Worm (Caenorhabditis elegans): ENCODE measurements around the gene CC8.2.

Gene CC8.2

DNA sequence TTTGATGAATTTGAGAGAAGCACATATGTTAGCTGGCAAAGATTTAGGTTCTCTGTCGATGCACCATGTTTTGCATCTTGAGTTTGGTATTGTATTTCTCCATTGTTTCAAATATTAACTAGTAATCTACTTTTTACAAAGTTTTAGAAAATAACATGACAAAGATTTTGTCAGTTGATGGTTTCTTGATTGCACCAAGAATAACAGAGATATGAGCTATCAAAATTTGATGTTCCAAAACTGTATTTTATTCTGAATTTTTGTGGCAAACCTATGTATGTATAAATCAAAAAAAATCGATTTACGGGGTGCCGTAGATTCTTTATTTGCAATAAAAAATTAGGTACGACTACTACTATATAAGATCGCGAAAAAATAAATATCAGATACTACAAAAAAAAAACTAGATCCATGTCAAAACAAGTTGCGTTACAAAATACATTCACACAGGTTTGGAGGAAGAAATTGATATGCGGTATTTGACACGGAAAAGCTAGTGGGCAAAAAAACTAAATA, 3.6 kb downstream of the CC8.2 start:
- TF ChIP-seq hmg-4 (GFP tag; optimal IDR thresholded peaks at IDR 0.05): no peak
- no peak for TF ChIP-seq flt-1 (GFP tag; IDR thresholded peaks at IDR 0.05)
- TF ChIP-seq aly-1 (tag; optimal IDR thresholded peaks at IDR 0.05): no peak
- TF ChIP-seq scrt-1 (GFP tag; IDR thresholded peaks at IDR 0.05): no peak
- no peak for TF ChIP-seq F13C5.2 (tag; optimal IDR thresholded peaks at IDR 0.05)
- no peak for TF ChIP-seq ets-7 (tag; optimal IDR thresholded peaks at IDR 0.05)
- no peak for TF ChIP-seq pes-1 (GFP tag; IDR thresholded peaks at IDR 0.05)

DNA sequence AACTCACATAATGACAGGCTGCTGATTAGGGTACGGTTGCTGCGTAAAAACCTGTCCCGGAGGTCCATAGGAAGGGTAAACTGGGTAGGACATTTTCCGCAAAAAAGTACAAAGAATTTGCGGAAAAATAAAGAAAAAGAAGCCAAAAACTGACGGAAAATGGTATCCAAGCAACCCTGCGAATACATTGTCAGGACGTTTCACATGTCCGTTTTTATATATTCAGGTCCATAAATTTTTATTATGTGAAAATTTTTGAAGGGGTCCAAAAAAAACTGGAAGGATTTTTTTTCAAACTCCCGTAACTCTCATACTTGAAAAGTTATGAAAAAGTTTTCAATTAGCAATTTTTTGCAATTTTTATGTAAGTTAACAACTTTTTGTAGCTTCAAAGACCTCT, 6.3 kb downstream of the CC8.2 start, which contains the start of gene CC8.3:
CC8.3 (minus strand) TSS at position 101 of the 400 bp plus-strand sequence.
- TF ChIP-seq hmg-4 (GFP tag; optimal IDR thresholded peaks at IDR 0.05) (no peak), ceh-13 (GFP tag; optimal IDR thresholded peaks at IDR 0.05) (no peak), aly-1 (tag; optimal IDR thresholded peaks at IDR 0.05) (no peak), hnd-1 (tag; optimal IDR thresholded peaks at IDR 0.05) (no peak), sea-1 (GFP tag; conservative IDR thresholded peaks at IDR 0.05) (no peak), ets-7 (tag; optimal IDR thresholded peaks at IDR 0.05) (no peak), tra-4 (tag; optimal IDR thresholded peaks at IDR 0.05) (no peak), scrt-1 (GFP tag; IDR thresholded peaks at IDR 0.05) (no peak), F13C5.2 (tag; optimal IDR thresholded peaks at IDR 0.05) (no peak), tbx-37 (GFP tag; conservative IDR thresholded peaks at IDR 0.05) (no peak), pes-1 (GFP tag; IDR thresholded peaks at IDR 0.05) (no peak), B0310.2 (tag; optimal IDR thresholded peaks at IDR 0.05) (no peak), tbx-11 (GFP tag; IDR thresholded peaks at IDR 0.05) (no peak)

DNA sequence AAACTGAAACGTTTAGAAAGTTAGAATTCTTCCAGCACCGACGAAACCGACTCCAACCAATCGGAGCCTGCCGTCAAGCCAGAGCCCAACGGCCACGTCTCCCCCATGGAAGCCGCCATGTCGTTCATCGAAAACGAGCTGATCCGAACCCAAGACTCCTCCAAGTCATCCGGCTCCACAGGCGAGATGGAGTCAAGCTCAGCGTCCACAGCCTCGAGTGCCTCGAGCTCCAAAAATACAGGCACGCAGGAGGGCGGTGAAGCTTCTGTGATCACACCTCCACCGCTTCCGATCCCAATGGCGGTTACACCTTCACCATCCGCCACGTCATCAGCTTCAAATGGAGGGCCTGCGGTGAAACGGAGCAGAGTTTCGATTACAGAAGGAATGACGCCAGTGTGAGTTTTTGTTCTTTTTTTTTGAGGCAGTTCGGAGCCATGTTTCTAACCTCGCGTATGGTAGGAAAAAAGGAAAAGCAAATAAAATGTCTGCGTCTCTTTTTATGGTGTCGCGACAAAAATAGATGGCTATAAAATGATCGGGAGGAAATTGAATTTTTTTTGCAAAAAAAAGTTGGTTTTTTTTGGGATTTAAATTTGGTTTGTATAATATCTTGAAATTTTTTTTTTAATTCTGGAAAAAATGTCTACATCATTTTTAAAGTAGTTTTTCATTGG, 10.1 kb downstream of the CC8.2 start:
- TF ChIP-seq tbx-37 (GFP tag; conservative IDR thresholded peaks at IDR 0.05): no peak
- TF ChIP-seq aly-1 (tag; optimal IDR thresholded peaks at IDR 0.05): no peak
- no peak for TF ChIP-seq ama-1 (optimal IDR thresholded peaks at IDR 0.05)
- TF ChIP-seq F13C5.2 (tag; optimal IDR thresholded peaks at IDR 0.05): no peak
- TF ChIP-seq scrt-1 (GFP tag; IDR thresholded peaks at IDR 0.05): no peak
- no peak for TF ChIP-seq ceh-36 (tag; optimal IDR thresholded peaks at IDR 0.05)
- TF ChIP-seq flt-1 (GFP tag; IDR thresholded peaks at IDR 0.05): no peak
- TF ChIP-seq tbx-11 (GFP tag; IDR thresholded peaks at IDR 0.05): no peak
- no peak for TF ChIP-seq hnd-1 (tag; optimal IDR thresholded peaks at IDR 0.05)
- TF ChIP-seq B0310.2 (tag; optimal IDR thresholded peaks at IDR 0.05): no peak
- TF ChIP-seq sea-1 (GFP tag; conservative IDR thresholded peaks at IDR 0.05): no peak

DNA sequence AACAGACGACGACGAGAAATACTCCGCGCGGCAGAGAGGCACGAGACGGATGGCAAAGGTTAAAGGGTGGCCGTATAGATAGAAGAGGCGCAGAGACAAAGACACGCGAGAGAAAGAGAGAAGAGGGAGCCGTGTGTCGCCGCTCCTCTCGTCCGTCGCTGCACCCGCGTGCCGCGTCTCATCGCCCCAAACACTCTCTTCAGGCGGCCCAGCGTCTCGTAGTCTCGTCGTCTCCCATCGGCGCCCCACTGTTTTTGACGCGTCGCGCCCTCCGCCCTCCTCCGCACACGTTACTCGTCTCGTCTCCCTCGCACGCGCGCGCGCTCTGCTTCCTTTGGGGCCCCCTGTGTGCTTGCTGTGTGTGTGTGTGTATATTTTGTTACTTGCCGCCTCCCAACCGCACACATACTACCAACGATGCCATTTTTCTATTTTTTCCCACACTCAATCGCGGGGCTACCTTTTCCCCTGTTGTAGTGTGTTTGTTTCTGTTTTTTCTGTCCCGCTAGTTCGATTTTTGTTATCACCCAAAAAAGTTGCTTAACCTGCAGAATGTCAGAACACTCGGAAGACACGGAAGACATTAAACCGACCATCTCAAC, 11.9 kb downstream of the CC8.2 start, which contains the start of gene madf-9:
madf-9 (plus strand) TSS at position 552 of the 602 bp plus-strand sequence.
- TF ChIP-seq B0310.2 (tag; optimal IDR thresholded peaks at IDR 0.05): no peak
- peak; percentile 30 for TF ChIP-seq F13C5.2 (tag; optimal IDR thresholded peaks at IDR 0.05)
- TF ChIP-seq tbx-11 (GFP tag; IDR thresholded peaks at IDR 0.05): 0 out of 2 replicates have a peak, but pooled peaks have one; percentile 21

DNA sequence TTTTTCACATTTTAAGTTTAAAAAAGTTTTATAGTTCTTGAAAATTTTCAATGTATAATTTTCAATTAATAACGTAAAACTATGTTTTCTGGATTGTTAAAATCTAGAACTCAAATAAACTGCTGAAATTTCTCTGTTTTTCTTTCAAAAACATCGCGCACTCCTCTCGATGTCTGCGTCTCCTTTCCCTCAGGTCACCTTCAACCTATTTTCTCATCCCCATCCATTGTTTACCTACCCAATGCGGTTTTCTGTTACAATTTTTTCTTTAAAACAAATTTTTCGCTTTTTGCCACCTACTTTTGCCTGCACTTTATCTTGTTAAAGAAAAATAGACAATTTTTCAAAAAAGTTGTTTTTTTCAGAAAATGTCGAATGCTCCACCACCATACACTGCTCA, 15.2 kb downstream of the CC8.2 start, which contains the start of gene ZC416.2:
ZC416.2 (plus strand) TSS at position 366 of the 400 bp plus-strand sequence.
- TF ChIP-seq F13C5.2 (tag; optimal IDR thresholded peaks at IDR 0.05): no peak
- TF ChIP-seq tbx-11 (GFP tag; IDR thresholded peaks at IDR 0.05): no peak
- no peak for TF ChIP-seq hmbx-1 (tag; optimal IDR thresholded peaks at IDR 0.05)
- no peak for TF ChIP-seq tra-4 (tag; optimal IDR thresholded peaks at IDR 0.05)
- no peak for TF ChIP-seq hnd-1 (tag; optimal IDR thresholded peaks at IDR 0.05)
- no peak for TF ChIP-seq ets-7 (tag; optimal IDR thresholded peaks at IDR 0.05)
- TF ChIP-seq flt-1 (GFP tag; IDR thresholded peaks at IDR 0.05): no peak
- no peak for TF ChIP-seq hmg-4 (GFP tag; optimal IDR thresholded peaks at IDR 0.05)
- TF ChIP-seq ceh-13 (GFP tag; optimal IDR thresholded peaks at IDR 0.05): no peak
- no peak for TF ChIP-seq scrt-1 (GFP tag; IDR thresholded peaks at IDR 0.05)
- TF ChIP-seq aly-1 (tag; optimal IDR thresholded peaks at IDR 0.05): no peak
- TF ChIP-seq sea-1 (GFP tag; conservative IDR thresholded peaks at IDR 0.05): no peak
- TF ChIP-seq tbx-37 (GFP tag; conservative IDR thresholded peaks at IDR 0.05): no peak
- TF ChIP-seq ama-1 (optimal IDR thresholded peaks at IDR 0.05): no peak
- no peak for TF ChIP-seq B0310.2 (tag; optimal IDR thresholded peaks at IDR 0.05)

DNA sequence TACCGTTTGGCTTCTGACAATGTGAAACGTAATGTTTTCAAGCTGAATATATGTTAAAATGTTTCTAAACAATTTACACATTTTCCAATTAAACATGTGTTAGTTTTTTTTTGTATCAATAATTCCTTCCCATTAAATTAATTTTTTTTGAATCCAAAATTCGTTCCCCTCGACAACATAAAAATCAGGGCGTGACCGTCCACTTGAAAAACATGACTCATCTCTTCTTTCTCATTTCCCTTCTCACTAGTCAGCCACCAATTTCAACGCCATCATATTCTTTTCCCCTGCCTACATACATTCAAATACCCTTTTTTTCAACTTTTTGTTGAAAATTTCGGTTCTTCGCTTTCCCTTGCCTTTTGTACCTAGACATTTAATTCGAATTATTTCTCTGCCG, 16.0 kb downstream of the CC8.2 start:
- TF ChIP-seq ama-1 (optimal IDR thresholded peaks at IDR 0.05) (no peak), tbx-37 (GFP tag; conservative IDR thresholded peaks at IDR 0.05) (no peak), tbx-11 (GFP tag; IDR thresholded peaks at IDR 0.05) (no peak), hmbx-1 (tag; optimal IDR thresholded peaks at IDR 0.05) (no peak), B0310.2 (tag; optimal IDR thresholded peaks at IDR 0.05) (no peak), sea-1 (GFP tag; conservative IDR thresholded peaks at IDR 0.05) (no peak), pes-1 (GFP tag; IDR thresholded peaks at IDR 0.05) (no peak), scrt-1 (GFP tag; IDR thresholded peaks at IDR 0.05) (no peak), ets-7 (tag; optimal IDR thresholded peaks at IDR 0.05) (no peak), hnd-1 (tag; optimal IDR thresholded peaks at IDR 0.05) (no peak), hmg-4 (GFP tag; optimal IDR thresholded peaks at IDR 0.05) (no peak), ceh-13 (GFP tag; optimal IDR thresholded peaks at IDR 0.05) (no peak), ceh-36 (tag; optimal IDR thresholded peaks at IDR 0.05) (no peak), flt-1 (GFP tag; IDR thresholded peaks at IDR 0.05) (no peak), tra-4 (tag; optimal IDR thresholded peaks at IDR 0.05) (no peak), aly-1 (tag; optimal IDR thresholded peaks at IDR 0.05) (no peak)

DNA sequence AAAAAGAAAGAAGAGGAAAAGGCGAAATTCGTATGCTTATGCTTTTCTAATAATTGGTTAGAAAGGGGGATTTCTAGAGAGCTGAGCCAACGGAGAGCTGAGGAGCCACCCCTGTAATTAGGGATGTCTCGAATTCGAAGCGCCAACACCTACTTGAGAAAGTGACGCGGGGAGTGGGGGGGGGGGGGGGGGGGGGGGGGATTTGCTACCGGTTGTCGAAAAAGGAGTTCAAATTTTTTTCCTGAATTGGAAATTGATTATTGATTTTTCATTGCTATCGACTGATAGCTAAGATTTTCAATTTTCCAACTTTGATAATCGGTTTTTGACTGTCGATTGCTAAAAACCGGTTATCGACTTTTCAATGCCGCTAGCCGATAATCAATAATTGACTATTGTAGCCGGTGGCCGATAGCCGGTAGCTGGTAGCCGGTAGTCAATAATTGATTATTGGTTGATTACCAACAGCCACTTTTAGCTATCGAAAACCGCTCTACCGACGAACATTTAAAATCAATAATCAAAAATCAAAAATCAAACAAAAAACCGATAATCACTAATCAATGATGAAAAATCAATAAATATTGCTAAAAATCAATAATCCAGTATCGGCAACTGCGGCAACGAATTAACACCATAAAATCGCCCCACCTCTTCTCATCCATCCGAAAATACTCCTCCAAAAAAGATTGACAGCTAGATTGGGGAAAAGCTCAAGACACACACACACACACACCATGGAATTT, 19.4 kb downstream of the CC8.2 start:
- no peak for TF ChIP-seq scrt-1 (GFP tag; IDR thresholded peaks at IDR 0.05)
- no peak for TF ChIP-seq flt-1 (GFP tag; IDR thresholded peaks at IDR 0.05)
- no peak for TF ChIP-seq ceh-13 (GFP tag; optimal IDR thresholded peaks at IDR 0.05)
- no peak for TF ChIP-seq hmbx-1 (tag; optimal IDR thresholded peaks at IDR 0.05)
- no peak for TF ChIP-seq tbx-11 (GFP tag; IDR thresholded peaks at IDR 0.05)
- no peak for TF ChIP-seq ets-7 (tag; optimal IDR thresholded peaks at IDR 0.05)
- no peak for TF ChIP-seq tbx-37 (GFP tag; conservative IDR thresholded peaks at IDR 0.05)
- TF ChIP-seq aly-1 (tag; optimal IDR thresholded peaks at IDR 0.05): no peak
- no peak for TF ChIP-seq sea-1 (GFP tag; conservative IDR thresholded peaks at IDR 0.05)
- TF ChIP-seq hmg-4 (GFP tag; optimal IDR thresholded peaks at IDR 0.05): no peak
- TF ChIP-seq ceh-36 (tag; optimal IDR thresholded peaks at IDR 0.05): no peak
